Worm (Caenorhabditis elegans) whole organism, L1 larva: ENCODE data around the gene lec-3.

Experiments used
- C04F5.9 ChIP-seq: sonication (generic microtip); optimal IDR thresholded peaks from 2 replicates; lab custom pipeline; 2016; ENCODE audit warnings: missing genetic modification characterization, missing compliant biosample characterization
- C16A3.4 ChIP-seq: fragments of 150-350 bp; optimal IDR thresholded peaks from 2 replicates; lab custom pipeline; 2014; ENCODE audit warnings: missing biosample characterization, missing genetic modification characterization
- C34B4.2 ChIP-seq: sonication (generic microtip); optimal IDR thresholded peaks from 2 replicates; lab custom pipeline; 2017; ENCODE audit warnings: mild to moderate bottlenecking, missing genetic modification characterization, missing compliant biosample characterization
- aha-1 ChIP-seq: fragments of 150-350 bp; optimal IDR thresholded peaks from 2 replicates; lab custom pipeline; 2014; ENCODE audit warnings: missing biosample characterization, missing genetic modification characterization
- ama-1 ChIP-seq: fragments of 150-350 bp; optimal IDR thresholded peaks from 2 replicates; lab custom pipeline; 2014
- blmp-1 ChIP-seq: fragments of 150-350 bp; optimal IDR thresholded peaks from 2 replicates; lab custom pipeline; 2014; ENCODE audit warnings: missing biosample characterization, missing genetic modification characterization
- ceh-8 ChIP-seq: fragments of 200-800 bp; sonication (Bioruptor generic); optimal IDR thresholded peaks from 2 replicates; lab custom pipeline; 2018; ENCODE audit warnings: mild to moderate bottlenecking, missing genetic modification characterization, moderate library complexity, missing compliant biosample characterization
- ceh-88 ChIP-seq: fragments of 200-800 bp; sonication (Bioruptor generic); IDR thresholded peaks from 2 replicates; pipeline ENCODE4 v1.3.6; 2022; ENCODE audit warnings: missing genetic modification characterization, missing compliant biosample characterization
- dpl-1 ChIP-seq, 3 experiments: fragments of 150-350 bp in 2 of 3; sonication (generic microtip) in 1 of 3; optimal IDR thresholded peaks; 2 replicates each; lab custom pipeline; 2014 to 2017; ENCODE audit warnings: missing biosample characterization in 3 of 3, missing genetic modification characterization in 3 of 3, missing genetic modification reagents in 3 of 3
- efl-1 ChIP-seq, 4 experiments: fragments of 150-350 bp; optimal IDR thresholded peaks in 3 of 4; peaks in 1 of 4; 1 replicate in 1 of 4; 2 replicates in 3 of 4; lab custom pipeline; 2014; ENCODE audit warnings: missing biosample characterization in 2 of 4, missing genetic modification characterization in 2 of 4, missing genetic modification reagents in 2 of 4
- egl-27 ChIP-seq, 2 experiments: fragments of 150-350 bp in 1 of 2; sonication (generic microtip); optimal IDR thresholded peaks; 3 replicates each; lab custom pipeline; 2017 to 2018; ENCODE audit warnings: missing biosample characterization in 2 of 2, missing genetic modification characterization in 2 of 2, missing genetic modification reagents in 2 of 2
- elt-3 ChIP-seq, 6 experiments: fragments of 150-350 bp in 1 of 6; sonication (generic microtip); optimal IDR thresholded peaks; 2 replicates each; lab custom pipeline; 2017 to 2018; ENCODE audit warnings: missing biosample characterization in 6 of 6, missing genetic modification characterization in 6 of 6, inconsistent platforms in 1 of 6
- hlh-4 ChIP-seq: sonication (generic microtip); optimal IDR thresholded peaks from 2 replicates; lab custom pipeline; 2016; ENCODE audit warnings: mild to moderate bottlenecking, missing genetic modification characterization, missing compliant biosample characterization
- hpl-2 ChIP-seq: fragments of 150-350 bp; optimal IDR thresholded peaks from 2 replicates; lab custom pipeline; 2014; ENCODE audit warnings: missing biosample characterization, missing genetic modification reagents, missing genetic modification characterization
- jun-1 ChIP-seq: fragments of 150-350 bp; optimal IDR thresholded peaks from 2 replicates; lab custom pipeline; 2014; ENCODE audit warnings: missing biosample characterization, missing genetic modification reagents, missing genetic modification characterization
- lin-35 ChIP-seq, 2 experiments: fragments of 150-350 bp; optimal IDR thresholded peaks; 2 replicates each; lab custom pipeline; 2014; ENCODE audit warnings: missing biosample characterization in 2 of 2, missing genetic modification characterization in 2 of 2, missing genetic modification reagents in 2 of 2
- lir-3 ChIP-seq: sonication (generic microtip); optimal IDR thresholded peaks from 2 replicates; lab custom pipeline; 2016; ENCODE audit warnings: mild to moderate bottlenecking, missing genetic modification characterization, moderate library complexity, missing compliant biosample characterization; ENCODE audit not compliant: poor library complexity
- lsy-2 ChIP-seq, 2 experiments: fragments of 150-350 bp; optimal IDR thresholded peaks; 2 replicates each; lab custom pipeline; 2014; ENCODE audit warnings: missing biosample characterization in 2 of 2, missing genetic modification characterization in 2 of 2
- mab-9 ChIP-seq: fragments of 200-800 bp; sonication (Bioruptor generic); IDR thresholded peaks from 2 replicates; pipeline ENCODE4 v1.3.6; 2022; ENCODE audit warnings: missing genetic modification reagents, missing genetic modification characterization, missing compliant biosample characterization
- mep-1 ChIP-seq: fragments of 150-350 bp; optimal IDR thresholded peaks from 2 replicates; lab custom pipeline; 2014; ENCODE audit warnings: missing biosample characterization, missing genetic modification characterization
- nhr-20 ChIP-seq: sonication (generic microtip); optimal IDR thresholded peaks from 2 replicates; lab custom pipeline; 2016; ENCODE audit warnings: mild to moderate bottlenecking, missing genetic modification characterization, missing compliant biosample characterization
- nhr-237 ChIP-seq: fragments of 150-350 bp; optimal IDR thresholded peaks from 2 replicates; lab custom pipeline; 2014; ENCODE audit warnings: missing biosample characterization, missing genetic modification characterization
- nhr-47 ChIP-seq: sonication (generic microtip); optimal IDR thresholded peaks from 2 replicates; lab custom pipeline; 2016; ENCODE audit warnings: mild to moderate bottlenecking, missing genetic modification characterization, moderate library complexity, missing compliant biosample characterization
- nhr-71 ChIP-seq: sonication (generic microtip); optimal IDR thresholded peaks from 2 replicates; lab custom pipeline; 2016; ENCODE audit warnings: mild to moderate bottlenecking, missing genetic modification characterization, moderate library complexity, missing compliant biosample characterization
- nhr-90 ChIP-seq: sonication (generic microtip); optimal IDR thresholded peaks from 2 replicates; lab custom pipeline; 2016; ENCODE audit warnings: mild to moderate bottlenecking, missing genetic modification characterization, missing compliant biosample characterization; ENCODE audit not compliant: poor library complexity
- sox-4 ChIP-seq: sonication (generic microtip); optimal IDR thresholded peaks from 2 replicates; lab custom pipeline; 2016; ENCODE audit warnings: missing genetic modification characterization, missing compliant biosample characterization
- sptf-1 ChIP-seq: fragments of 150-350 bp; optimal IDR thresholded peaks from 2 replicates; lab custom pipeline; 2014; ENCODE audit warnings: missing biosample characterization, missing genetic modification characterization
- tlp-1 ChIP-seq: fragments of 150-350 bp; optimal IDR thresholded peaks from 2 replicates; lab custom pipeline; 2014; ENCODE audit warnings: missing biosample characterization, missing genetic modification characterization
- unc-30 ChIP-seq: sonication (generic microtip); optimal IDR thresholded peaks from 2 replicates; lab custom pipeline; 2017; ENCODE audit warnings: missing biosample characterization, missing genetic modification characterization
- unc-86 ChIP-seq: sonication (generic microtip); optimal IDR thresholded peaks from 2 replicates; lab custom pipeline; 2016; ENCODE audit warnings: missing genetic modification characterization, missing compliant biosample characterization
- unc-98 ChIP-seq: fragments of 200-800 bp; sonication (Bioruptor generic); IDR thresholded peaks from 2 replicates; pipeline ENCODE4 v1.3.6; 2022; ENCODE audit warnings: missing genetic modification characterization, missing compliant biosample characterization
- xbp-1 ChIP-seq: sonication (generic microtip); optimal IDR thresholded peaks from 2 replicates; lab custom pipeline; 2016; ENCODE audit warnings: missing genetic modification characterization, missing compliant biosample characterization

The lec-3 gene

DNA sequence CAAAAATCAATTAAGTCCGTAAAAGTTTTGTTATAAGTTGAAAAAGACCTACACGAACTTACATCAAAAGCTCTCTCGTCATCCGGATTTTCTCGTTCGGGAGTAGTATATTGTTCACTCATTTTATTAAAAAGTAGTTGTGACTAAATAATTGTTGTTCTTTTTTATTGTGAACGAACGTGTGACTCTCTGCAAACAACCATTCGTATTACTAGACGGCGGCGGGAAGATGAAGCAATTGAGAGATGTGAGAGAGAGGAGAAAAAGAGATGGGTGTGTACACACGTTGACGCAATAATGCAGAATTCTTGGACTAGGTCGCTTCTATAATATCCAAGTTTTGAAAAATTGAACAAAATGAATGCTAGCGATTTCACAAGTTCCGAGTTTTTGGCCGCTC, 54.0 kb downstream of the lec-3 start, which contains the start of the genes F52H3.11 and bath-38 (continued):
- TF ChIP-seq jun-1 (tag; lab: Kevin White, UChicago) (no peak), mep-1 (tag; lab: Kevin White, UChicago) (peak; percentile 57), lin-35 (GFP tag; optimal IDR thresholded peaks at IDR 0.05; lab: Kevin White, UChicago) (peak; percentile 24 to 51), efl-1 (optimal IDR thresholded peaks at IDR 0.05; lab: Kevin White, UChicago) (peak; percentile 54 to 56), efl-1 (GFP tag; optimal IDR thresholded peaks at IDR 0.05 in 1 of 2; lab: Kevin White, UChicago) (peak; percentile 54 to 90), aha-1 (tag; lab: Kevin White, UChicago) (no peak), unc-98 (no peak), ama-1 (lab: Kevin White, UChicago) (peak; percentile 5), nhr-71 (peak; percentile 27), xbp-1 (tag; lab: Kevin White, UChicago) (peak; percentile 32), dpl-1 (GFP tag; optimal IDR thresholded peaks at IDR 0.05; lab: Kevin White, UChicago) (peak; percentile 15 to 62 (median 53)), nhr-47 (peak; percentile 11), hpl-2 (no peak), tlp-1 (tag; lab: Kevin White, UChicago) (no peak), nhr-20 (tag; lab: Kevin White, UChicago) (peak; percentile 51), lir-3 (tag; lab: Kevin White, UChicago) (no peak), lsy-2 (tag; optimal IDR thresholded peaks at IDR 0.05; lab: Kevin White, UChicago) (peak; percentile 21 to 60), C04F5.9 (tag; lab: Kevin White, UChicago) (no peak)

DNA sequence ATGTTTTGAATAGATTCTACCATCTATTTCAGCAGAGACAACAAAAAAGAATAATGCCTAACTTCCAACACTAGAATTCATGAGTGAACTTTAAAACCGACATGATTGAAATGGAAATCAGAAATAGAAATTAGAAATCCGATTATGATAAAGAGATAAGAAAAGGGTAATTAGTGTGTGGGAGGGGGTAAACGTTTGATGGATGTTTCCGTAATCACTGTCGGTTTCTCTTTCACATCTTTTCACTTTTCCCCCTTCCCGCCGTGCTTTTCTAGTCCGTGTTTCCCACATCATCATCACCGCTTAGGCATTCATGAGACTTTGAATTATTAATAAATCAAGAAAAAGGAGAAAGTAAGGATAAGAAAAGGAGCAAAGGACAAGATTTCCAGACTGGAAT, 54.8 kb downstream of the lec-3 start:
- TF ChIP-seq efl-1 (optimal IDR thresholded peaks at IDR 0.05; lab: Kevin White, UChicago) (no peak), efl-1 (GFP tag; optimal IDR thresholded peaks at IDR 0.05 in 1 of 2; lab: Kevin White, UChicago) (peak in 1 of 2 experiments; percentile 77), elt-3 (tag; optimal IDR thresholded peaks at IDR 0.05; lab: Kevin White, UChicago) (peak in 1 of 6 experiments; percentile 55), nhr-237 (no peak), blmp-1 (tag; lab: Kevin White, UChicago) (peak; percentile 97)

DNA sequence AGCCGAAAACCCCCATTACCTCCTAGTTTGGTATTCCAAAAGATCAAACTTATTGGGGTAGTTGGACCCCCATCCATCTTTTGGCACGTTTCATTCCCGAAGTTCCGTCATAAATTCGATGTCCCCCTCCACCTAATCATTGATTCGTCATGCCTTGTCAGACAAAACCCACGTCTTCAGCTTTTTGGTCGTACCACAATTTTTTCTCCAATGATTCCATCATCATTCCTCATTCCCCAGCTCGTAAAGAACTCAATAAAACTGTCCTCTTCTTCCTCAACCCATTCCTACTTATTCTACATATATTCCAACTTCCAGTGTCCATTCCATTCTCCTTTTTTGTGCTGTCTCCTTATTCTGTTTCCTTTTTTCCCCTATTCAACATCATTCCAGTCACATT, 57.7 kb downstream of the lec-3 start, which contains the start of gene flp-4:
Gene flp-4, plus strand, starts transcription at position 301 of the 400 bp plus-strand sequence.
- no peak for TF ChIP-seq ceh-8 (GFP tag; lab: Kevin White, UChicago)
- no peak for TF ChIP-seq nhr-237
- no peak for TF ChIP-seq egl-27 (tag; optimal IDR thresholded peaks at IDR 0.05; lab: Kevin White, UChicago)
- no peak for TF ChIP-seq lir-3 (tag; lab: Kevin White, UChicago)
- TF ChIP-seq C16A3.4 = no peak
- TF ChIP-seq nhr-90 = no peak
- no peak for TF ChIP-seq ceh-88 (GFP tag; lab: Robert Waterston, UW)
- no peak for TF ChIP-seq mab-9 (GFP tag; lab: Robert Waterston, UW)
- TF ChIP-seq sptf-1 (tag; lab: Kevin White, UChicago) = no peak
- no peak for TF ChIP-seq unc-86 (tag; lab: Kevin White, UChicago)
- no peak for TF ChIP-seq hlh-4 (tag; lab: Kevin White, UChicago)
- TF ChIP-seq dpl-1 (GFP tag; optimal IDR thresholded peaks at IDR 0.05; lab: Kevin White, UChicago) = no peak
- no peak for TF ChIP-seq mep-1 (tag; lab: Kevin White, UChicago)
- TF ChIP-seq jun-1 (tag; lab: Kevin White, UChicago) = no peak
- no peak for TF ChIP-seq C34B4.2 (tag; lab: Kevin White, UChicago)
- no peak for TF ChIP-seq sox-4 (tag; lab: Kevin White, UChicago)
- no peak for TF ChIP-seq unc-30 (tag; lab: Kevin White, UChicago)
- TF ChIP-seq, all 84 proteins: peak for 0
